Worm (Caenorhabditis elegans) whole organism, mixed stage, embryonic: ENCODE results near the gene fln-2.

Experiments used
- ceh-43 ChIP-seq: fragments of 200-800 bp; sonication (Bioruptor generic); optimal IDR thresholded peaks from 2 replicates; lab custom pipeline; 2018; ENCODE audit warnings: mild to moderate bottlenecking, missing genetic modification characterization, moderate library complexity, missing compliant biosample characterization
- ces-1 ChIP-seq: fragments of 150-350 bp; optimal IDR thresholded peaks from 2 replicates; lab custom pipeline; 2014; ENCODE audit warnings: missing biosample characterization, missing genetic modification reagents, missing genetic modification characterization
- lin-13 ChIP-seq: fragments of 150-350 bp; optimal IDR thresholded peaks from 2 replicates; lab custom pipeline; 2014; ENCODE audit warnings: missing biosample characterization, missing genetic modification characterization
- mep-1 ChIP-seq: fragments of 150-350 bp; optimal IDR thresholded peaks from 2 replicates; lab custom pipeline; 2017; ENCODE audit warnings: missing biosample characterization, missing genetic modification reagents, missing genetic modification characterization, inconsistent platforms
- nhr-12 ChIP-seq: fragments of 150-350 bp; optimal IDR thresholded peaks from 2 replicates; lab custom pipeline; 2014; ENCODE audit warnings: missing biosample characterization, missing genetic modification characterization
- nhr-237 ChIP-seq: fragments of 150-350 bp; optimal IDR thresholded peaks from 2 replicates; lab custom pipeline; 2014; ENCODE audit warnings: missing biosample characterization, missing genetic modification characterization
- nhr-28 ChIP-seq: fragments of 150-350 bp; optimal IDR thresholded peaks from 2 replicates; lab custom pipeline; 2014; ENCODE audit warnings: missing biosample characterization, missing genetic modification characterization
- nhr-76 ChIP-seq: sonication (generic microtip); optimal IDR thresholded peaks from 2 replicates; lab custom pipeline; 2017; ENCODE audit warnings: missing biosample characterization, missing genetic modification characterization
- snpc-4 ChIP-seq: fragments of 150-350 bp; optimal IDR thresholded peaks from 2 replicates; lab custom pipeline; 2014; ENCODE audit warnings: missing biosample characterization, missing genetic modification characterization
- sptf-1 ChIP-seq: sonication (generic microtip); optimal IDR thresholded peaks from 2 replicates; lab custom pipeline; 2017; ENCODE audit warnings: mild to moderate bottlenecking, missing genetic modification characterization, moderate library complexity, missing compliant biosample characterization
- unc-39 ChIP-seq: fragments of 150-350 bp; optimal IDR thresholded peaks from 2 replicates; lab custom pipeline; 2014; ENCODE audit warnings: missing biosample characterization, missing genetic modification characterization
- unc-62 ChIP-seq: fragments of 150-350 bp; optimal IDR thresholded peaks from 2 replicates; lab custom pipeline; 2014; ENCODE audit warnings: missing biosample characterization, missing genetic modification reagents, missing genetic modification characterization

ce11 chrX:9449330-9449729, 51.8 kb downstream of the fln-2 start, which contains the start of gene ZK899.7:
- TF ChIP-seq nhr-28: no peak
- TF ChIP-seq snpc-4 (tag; lab: Kevin White, UChicago): no peak
- TF ChIP-seq mep-1: no peak
- no peak for TF ChIP-seq ceh-43 (GFP tag; lab: Kevin White, UChicago)
- TF ChIP-seq lin-13 (tag; lab: Kevin White, UChicago): no peak
- TF ChIP-seq nhr-76 (tag; lab: Kevin White, UChicago): no peak
- TF ChIP-seq ces-1 (GFP tag; lab: Kevin White, UChicago): no peak
- no peak for TF ChIP-seq nhr-12
- no peak for TF ChIP-seq nhr-237
- TF ChIP-seq unc-39 (tag; lab: Kevin White, UChicago): no peak
- TF ChIP-seq unc-62 (GFP tag; lab: Kevin White, UChicago): no peak
- no peak for TF ChIP-seq sptf-1
